Worm (Caenorhabditis elegans): Measurements from ENCODE around the gene memi-1.
"Not testable (repeated sequence)": the region's sequence is repeated elsewhere in the genome, so short reads cannot be mapped to it uniquely, and the experiment has no call there.

ce11 chrIV:4720522-4720921, 39.7 kb downstream of the memi-1 start:
- not testable (repeated sequence) for TF ChIP-seq mel-28 (tag; optimal IDR thresholded peaks at IDR 0.05; ENCODE audit: borderline replicate concordance); nhr-27 (tag; optimal IDR thresholded peaks at IDR 0.05); ets-4 (GFP tag; optimal IDR thresholded peaks at IDR 0.05); F22D6.2 (tag; optimal IDR thresholded peaks at IDR 0.05); pha-4 (tag; optimal IDR thresholded peaks at IDR 0.05)

All from whole organism, young adult.